Worm (Caenorhabditis elegans) whole organism, mixed stage, embryonic: ENCODE measurements around the gene Y54F10BM.21.

ENCODE experiments used
- drap-1 ChIP-seq: fragments of 200-800 bp; sonication (Bioruptor generic); optimal IDR thresholded peaks from 3 replicates; lab custom pipeline; 2018; ENCODE audit warnings: mild to moderate bottlenecking, missing genetic modification characterization, missing compliant biosample characterization
- flh-1 ChIP-seq: fragments of 200-800 bp; sonication (Bioruptor generic); optimal IDR thresholded peaks from 2 replicates; lab custom pipeline; 2018; ENCODE audit warnings: mild to moderate bottlenecking, missing genetic modification characterization, moderate library complexity, missing compliant biosample characterization
- lin-13 ChIP-seq: fragments of 150-350 bp; optimal IDR thresholded peaks from 2 replicates; lab custom pipeline; 2014; ENCODE audit warnings: missing biosample characterization, missing genetic modification characterization
- lsy-2 ChIP-seq: fragments of 150-350 bp; optimal IDR thresholded peaks from 2 replicates; lab custom pipeline; 2014; ENCODE audit warnings: missing biosample characterization, missing genetic modification characterization
- mep-1 ChIP-seq: fragments of 150-350 bp; optimal IDR thresholded peaks from 2 replicates; lab custom pipeline; 2017; ENCODE audit warnings: missing biosample characterization, missing genetic modification reagents, missing genetic modification characterization, inconsistent platforms
- mls-2 ChIP-seq: sonication (generic microtip); optimal IDR thresholded peaks from 2 replicates; lab custom pipeline; 2016; ENCODE audit warnings: mild to moderate bottlenecking, missing genetic modification characterization, moderate library complexity, missing compliant biosample characterization
- nhr-237 ChIP-seq: fragments of 150-350 bp; optimal IDR thresholded peaks from 2 replicates; lab custom pipeline; 2014; ENCODE audit warnings: missing biosample characterization, missing genetic modification characterization
- nhr-76 ChIP-seq: sonication (generic microtip); optimal IDR thresholded peaks from 2 replicates; lab custom pipeline; 2017; ENCODE audit warnings: missing biosample characterization, missing genetic modification characterization
- unc-39 ChIP-seq: fragments of 150-350 bp; optimal IDR thresholded peaks from 2 replicates; lab custom pipeline; 2014; ENCODE audit warnings: missing biosample characterization, missing genetic modification characterization
- unc-62 ChIP-seq: fragments of 150-350 bp; optimal IDR thresholded peaks from 2 replicates; lab custom pipeline; 2014; ENCODE audit warnings: missing biosample characterization, missing genetic modification reagents, missing genetic modification characterization

- TF ChIP-seq nhr-76 (tag; lab: Kevin White, UChicago): no peak
- no peak for TF ChIP-seq unc-62 (GFP tag; lab: Kevin White, UChicago)
- no peak for TF ChIP-seq nhr-237
- TF ChIP-seq lsy-2 (tag; lab: Kevin White, UChicago): no peak
- TF ChIP-seq lin-13 (tag; lab: Kevin White, UChicago): no peak
- TF ChIP-seq mep-1 (tag; lab: Kevin White, UChicago): no peak
- TF ChIP-seq unc-39 (tag; lab: Kevin White, UChicago): no peak
- TF ChIP-seq mls-2: no peak
- no peak for TF ChIP-seq drap-1 (GFP tag; lab: Kevin White, UChicago)
- no peak for TF ChIP-seq flh-1
These were observed 47.8 kb downstream of the Y54F10BM.21 start for ce11 chrIII:2324703-2325102.
